Fruit fly (Drosophila melanogaster) whole organism, wandering third instar larva: Measurements from ENCODE around the gene MTF-1.

Source experiments
- Dfd ChIP-seq: fragments of >200 bp; optimal IDR thresholded peaks from 2 replicates; lab custom pipeline; 2017; ENCODE audit warnings: missing biosample characterization, missing genetic modification characterization
- Dif ChIP-seq: fragments of 200-275, 200-300 bp; sonication (Bioruptor generic); optimal IDR thresholded peaks from 2 replicates; lab custom pipeline; 2018; ENCODE audit warnings: missing biosample characterization, missing genetic modification characterization; ENCODE audit not compliant: partially characterized antibody
- Hnf4 ChIP-seq: fragments of 200-800 bp; sonication (Bioruptor generic); optimal IDR thresholded peaks from 2 replicates; lab custom pipeline; 2016; ENCODE audit warnings: missing biosample characterization, mild to moderate bottlenecking, missing genetic modification characterization
- Hr78 ChIP-seq: fragments of >200 bp; optimal IDR thresholded peaks from 2 replicates; lab custom pipeline; 2017; ENCODE audit warnings: missing biosample characterization, missing genetic modification characterization
- Vsx2 ChIP-seq: fragments of 200-300, 225-300 bp; sonication (Bioruptor generic); optimal IDR thresholded peaks from 2 replicates; lab custom pipeline; 2018; ENCODE audit warnings: missing biosample characterization, missing genetic modification characterization; ENCODE audit not compliant: partially characterized antibody
- ey ChIP-seq: fragments of 200-800 bp; sonication (Bioruptor generic); optimal IDR thresholded peaks from 2 replicates; lab custom pipeline; 2016; ENCODE audit warnings: missing biosample characterization, missing genetic modification characterization
- pan ChIP-seq: fragments of >200 bp; optimal IDR thresholded peaks from 2 replicates; lab custom pipeline; 2017
- psq ChIP-seq: fragments of 200-800 bp; sonication (Bioruptor generic); optimal IDR thresholded peaks from 3 replicates; lab custom pipeline; 2017; ENCODE audit warnings: missing biosample characterization, mild to moderate bottlenecking, missing genetic modification characterization, moderate library complexity
- rgr ChIP-seq: fragments of 200-800 bp; sonication (Bioruptor generic); optimal IDR thresholded peaks from 3 replicates; lab custom pipeline; 2016; ENCODE audit warnings: missing biosample characterization, mild to moderate bottlenecking, missing genetic modification characterization
- tai ChIP-seq: sonication (Bioruptor generic); optimal IDR thresholded peaks from 2 replicates; lab custom pipeline; 2016; ENCODE audit warnings: missing biosample characterization, missing genetic modification characterization

DNA sequence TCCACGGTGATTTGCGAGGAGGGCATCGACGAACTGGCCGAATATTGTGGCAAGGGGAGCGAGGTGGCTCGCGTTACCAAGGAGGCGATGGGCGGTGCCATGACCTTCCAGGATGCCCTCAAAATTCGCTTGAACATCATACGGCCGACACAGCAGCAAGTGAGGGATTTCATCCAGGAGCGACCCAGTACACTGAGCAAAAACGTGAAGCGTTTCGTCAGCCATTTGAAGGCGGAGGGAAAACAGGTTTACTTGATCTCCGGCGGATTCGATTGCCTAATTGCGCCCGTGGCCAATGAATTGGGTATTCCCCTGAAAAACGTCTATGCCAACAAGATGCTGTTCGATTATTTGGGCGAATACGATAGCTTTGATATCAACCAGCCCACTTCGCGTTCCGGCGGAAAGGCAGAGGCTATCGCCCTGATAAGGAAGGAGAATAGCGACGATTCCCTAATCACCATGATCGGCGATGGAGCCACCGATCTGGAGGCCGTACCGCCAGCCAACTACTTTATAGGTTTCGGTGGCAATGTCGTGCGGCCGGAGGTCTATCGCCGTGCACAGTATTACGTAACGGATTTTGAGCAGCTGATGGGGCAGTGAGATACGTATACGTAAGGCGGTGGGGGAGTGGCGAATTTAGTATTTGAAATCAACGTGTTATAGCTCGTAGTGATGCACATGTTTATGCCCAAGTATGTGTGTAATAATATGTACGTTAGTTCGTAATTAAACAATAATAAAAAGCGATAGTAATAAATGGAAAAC is 6.2 kb upstream of the MTF-1 start:
- no peak for TF ChIP-seq ey (GFP tag; lab: Kevin White, UChicago)
- no peak for TF ChIP-seq Hnf4 (GFP tag; lab: Kevin White, UChicago)
- TF ChIP-seq Dfd (GFP tag; lab: Kevin White, UChicago), result no peak
- TF ChIP-seq Vsx2 (GFP tag; lab: Kevin White, UChicago), result no peak
- TF ChIP-seq Dif (GFP tag; lab: Kevin White, UChicago), result no peak
- no peak for TF ChIP-seq psq (GFP tag; lab: Kevin White, UChicago)
- no peak for TF ChIP-seq rgr (GFP tag; lab: Kevin White, UChicago)
- no peak for TF ChIP-seq Hr78 (GFP tag; lab: Kevin White, UChicago)
- no peak for TF ChIP-seq pan (lab: Kevin White, UChicago)
- TF ChIP-seq tai (GFP tag; lab: Kevin White, UChicago), result no peak
